Fruit fly (Drosophila melanogaster) whole organism, embryonic: ENCODE measurements around the gene CG43750.
A peak's percentile ranks its signal among the peaks of the same experiment; 100 is the strongest.

Experiments
- CG11247 ChIP-seq: fragments of 200-800 bp; sonication (Bioruptor generic); IDR thresholded peaks from 2 replicates; pipeline ENCODE4 v1.3.6; 2022; ENCODE audit warnings: missing biosample characterization, missing genetic modification characterization
- CG11695 ChIP-seq: fragments of 200-800 bp; sonication (Bioruptor generic); IDR thresholded peaks from 3 replicates; pipeline ENCODE4 v1.3.6; 2022; ENCODE audit warnings: missing biosample characterization, missing genetic modification characterization
- CG12744 ChIP-seq: fragments of 200-800 bp; sonication (Bioruptor generic); optimal IDR thresholded peaks from 2 replicates; lab custom pipeline; 2016; ENCODE audit warnings: missing biosample characterization, missing genetic modification characterization
- CG13296 ChIP-seq: fragments of 200-800 bp; sonication (Bioruptor generic); optimal IDR thresholded peaks from 3 replicates; lab custom pipeline; 2018; ENCODE audit warnings: missing biosample characterization, mild to moderate bottlenecking, missing genetic modification characterization
- CG13775 ChIP-seq: fragments of 200-800 bp; sonication (Bioruptor generic); optimal IDR thresholded peaks from 3 replicates; lab custom pipeline; 2017; ENCODE audit warnings: missing biosample characterization, mild to moderate bottlenecking, missing genetic modification characterization
- CG14050 ChIP-seq: fragments of 200-800 bp; sonication (Bioruptor generic); IDR thresholded peaks from 3 replicates; pipeline ENCODE4 v1.3.6; 2022; ENCODE audit warnings: missing biosample characterization, missing genetic modification characterization
- CG15269 ChIP-seq: fragments of 200-800 bp; sonication (Bioruptor generic); optimal IDR thresholded peaks from 2 replicates; lab custom pipeline; 2018; ENCODE audit warnings: missing biosample characterization, mild to moderate bottlenecking, missing genetic modification characterization, moderate library complexity
- CG1602 ChIP-seq: fragments of 200-800 bp; sonication (Bioruptor generic); optimal IDR thresholded peaks from 3 replicates; lab custom pipeline; 2016; ENCODE audit warnings: missing biosample characterization, missing genetic modification characterization
- CG17802 ChIP-seq: fragments of 200-800 bp; sonication (Bioruptor generic); optimal IDR thresholded peaks from 2 replicates; lab custom pipeline; 2018; ENCODE audit warnings: missing biosample characterization, mild to moderate bottlenecking, missing genetic modification characterization, moderate library complexity
- CG30431 ChIP-seq: fragments of 200-800 bp; sonication (Bioruptor generic); optimal IDR thresholded peaks from 2 replicates; lab custom pipeline; 2017; ENCODE audit warnings: missing biosample characterization, missing genetic modification characterization
- CG31224 ChIP-seq: fragments of 200-800 bp; sonication (Bioruptor generic); IDR thresholded peaks from 2 replicates; pipeline ENCODE4 v1.3.6; 2022; ENCODE audit warnings: missing biosample characterization, missing genetic modification characterization
- CG3847 ChIP-seq: fragments of 200-800 bp; sonication (Bioruptor generic); IDR thresholded peaks from 2 replicates; pipeline ENCODE4 v1.3.6; 2022; ENCODE audit warnings: missing biosample characterization, missing genetic modification characterization
- CG6689 ChIP-seq: fragments of 200-800 bp; sonication (Bioruptor generic); IDR thresholded peaks from 2 replicates; pipeline ENCODE4 v1.3.6; 2022; ENCODE audit warnings: missing biosample characterization, missing genetic modification characterization
- CG7839 ChIP-seq: fragments of 200-800 bp; sonication (Bioruptor generic); optimal IDR thresholded peaks from 3 replicates; lab custom pipeline; 2018; ENCODE audit warnings: missing biosample characterization, mild to moderate bottlenecking, missing genetic modification characterization, moderate library complexity
- CG7963 ChIP-seq: fragments of 200-800 bp; sonication (Bioruptor generic); IDR thresholded peaks from 3 replicates; pipeline ENCODE4 v1.3.6; 2022; ENCODE audit warnings: missing biosample characterization, missing genetic modification characterization; ENCODE audit not compliant: partially characterized antibody
- D ChIP-seq, 2 experiments: fragments of 200-800 bp in 1 of 2; fragments of >200 bp in 1 of 2; sonication (Bioruptor generic) in 1 of 2; optimal IDR thresholded peaks; 2 replicates in 1 of 2; 3 replicates in 1 of 2; lab custom pipeline; 2017; ENCODE audit warnings: mild to moderate bottlenecking in 1 of 2, missing biosample characterization in 1 of 2, missing genetic modification characterization in 1 of 2, missing genetic modification reagents in 1 of 2
- Deaf1 ChIP-seq: fragments of 200-800 bp; optimal IDR thresholded peaks from 3 replicates; lab custom pipeline; 2019; ENCODE audit warnings: missing biosample characterization, mild to moderate bottlenecking, missing genetic modification characterization, moderate library complexity
- E2f2 ChIP-seq: fragments of 200-800 bp; sonication (Bioruptor generic); IDR thresholded peaks from 2 replicates; pipeline ENCODE4 v1.3.6; 2022; ENCODE audit warnings: missing biosample characterization, missing genetic modification characterization
- Hand ChIP-seq: fragments of 200-800 bp; sonication (Bioruptor generic); optimal IDR thresholded peaks from 2 replicates; lab custom pipeline; 2017; ENCODE audit warnings: mild to moderate bottlenecking, missing biosample characterization, missing genetic modification reagents, missing genetic modification characterization
- NfI ChIP-seq: fragments of 200-800 bp; sonication (Bioruptor generic); optimal IDR thresholded peaks from 3 replicates; lab custom pipeline; 2018; ENCODE audit warnings: missing biosample characterization, mild to moderate bottlenecking, missing genetic modification characterization, moderate library complexity
- Oli ChIP-seq: fragments of 200-800 bp; sonication (Bioruptor generic); optimal IDR thresholded peaks from 2 replicates; lab custom pipeline; 2018; ENCODE audit warnings: missing biosample characterization, mild to moderate bottlenecking, missing genetic modification characterization, moderate library complexity
- Pdp1 ChIP-seq, 2 experiments: fragments of 200-800 bp; sonication (Bioruptor generic); optimal IDR thresholded peaks; 3 replicates each; lab custom pipeline; 2016; ENCODE audit warnings: missing biosample characterization in 2 of 2, missing genetic modification characterization in 2 of 2, mild to moderate bottlenecking in 1 of 2, moderate library complexity in 1 of 2
- Spps ChIP-seq: fragments of 200-800 bp; sonication (Bioruptor generic); optimal IDR thresholded peaks from 2 replicates; lab custom pipeline; 2018; ENCODE audit warnings: missing biosample characterization, mild to moderate bottlenecking, missing genetic modification characterization
- Stat92E ChIP-seq, 3 experiments: fragments of >200 bp in 2 of 3; fragments of 200-800 bp in 1 of 3; sonication (Bioruptor generic) in 1 of 3; optimal IDR thresholded peaks; 2 replicates each; lab custom pipeline; 2017 to 2019; ENCODE audit warnings: missing biosample characterization in 3 of 3, missing genetic modification characterization in 3 of 3, mild to moderate bottlenecking in 1 of 3, moderate library complexity in 1 of 3
- Xbp1 ChIP-seq: fragments of 200-800 bp; sonication (Bioruptor generic); optimal IDR thresholded peaks from 3 replicates; lab custom pipeline; 2016; ENCODE audit warnings: missing biosample characterization, mild to moderate bottlenecking, missing genetic modification characterization
- abd-A ChIP-seq: fragments of 200-800 bp; sonication (Bioruptor generic); optimal IDR thresholded peaks from 3 replicates; lab custom pipeline; 2019; ENCODE audit warnings: missing biosample characterization, mild to moderate bottlenecking, missing genetic modification characterization, moderate library complexity
- ap ChIP-seq: fragments of 200-800 bp; sonication (Bioruptor generic); IDR thresholded peaks from 2 replicates; pipeline ENCODE4 v1.3.6; 2022; ENCODE audit warnings: missing biosample characterization, missing genetic modification characterization
- az2 ChIP-seq: fragments of 200-800 bp; sonication (Bioruptor generic); optimal IDR thresholded peaks from 3 replicates; lab custom pipeline; 2016; ENCODE audit warnings: missing biosample characterization, missing genetic modification characterization
- ewg ChIP-seq: fragments of 200-800 bp; sonication (Bioruptor generic); optimal IDR thresholded peaks from 3 replicates; lab custom pipeline; 2017; ENCODE audit warnings: mild to moderate bottlenecking, missing biosample characterization, missing genetic modification reagents, missing genetic modification characterization
- ftz-f1 ChIP-seq: fragments of 200-800 bp; sonication (Bioruptor generic); optimal IDR thresholded peaks from 2 replicates; lab custom pipeline; 2016; ENCODE audit warnings: missing biosample characterization, missing genetic modification characterization
- hbn ChIP-seq: fragments of 200-800 bp; sonication (Bioruptor generic); IDR thresholded peaks from 2 replicates; pipeline ENCODE4 v1.3.6; 2022; ENCODE audit warnings: missing biosample characterization, missing genetic modification characterization; ENCODE audit not compliant: partially characterized antibody
- peb ChIP-seq: fragments of 200-800 bp; sonication (Bioruptor generic); IDR thresholded peaks from 2 replicates; pipeline ENCODE4 v1.3.6; 2022; ENCODE audit warnings: missing biosample characterization, missing genetic modification characterization
- sd ChIP-seq: fragments of 200-800 bp; sonication (Bioruptor generic); optimal IDR thresholded peaks from 3 replicates; lab custom pipeline; 2018; ENCODE audit warnings: missing biosample characterization, mild to moderate bottlenecking, missing genetic modification characterization, moderate library complexity
- sisA ChIP-seq: fragments of 200-800 bp; sonication (Bioruptor generic); IDR thresholded peaks from 2 replicates; pipeline ENCODE4 v1.3.6; 2022; ENCODE audit warnings: missing biosample characterization, missing genetic modification characterization
- ssp ChIP-seq: fragments of 200-800 bp; sonication (Bioruptor generic); IDR thresholded peaks from 2 replicates; pipeline ENCODE4 v1.3.6; 2022; ENCODE audit warnings: missing biosample characterization, missing genetic modification characterization
- tx ChIP-seq: fragments of 200-800 bp; sonication (Bioruptor generic); optimal IDR thresholded peaks from 2 replicates; lab custom pipeline; 2016; ENCODE audit warnings: missing biosample characterization, missing genetic modification characterization

Gene CG43750

DNA sequence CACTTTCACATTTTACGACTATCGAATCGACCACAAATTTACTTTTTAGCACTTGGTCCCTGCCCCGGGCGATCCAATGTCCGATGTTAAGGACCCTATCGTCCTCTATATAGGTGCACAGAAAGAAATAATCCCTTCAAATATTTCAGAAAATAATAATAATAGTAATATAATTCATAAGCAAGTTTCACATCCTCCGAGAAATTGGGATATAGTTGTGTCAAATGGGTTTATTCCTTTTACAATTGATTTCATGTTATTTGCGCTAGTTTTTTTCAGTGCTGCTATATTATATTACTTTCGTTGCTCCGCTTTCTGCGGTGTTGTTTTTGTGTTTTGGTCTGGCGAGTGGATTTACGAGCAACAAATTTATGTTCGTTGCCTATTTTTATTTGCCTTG, 42.0 kb downstream of the CG43750 start (continued):
- TF ChIP-seq Hand (GFP tag; lab: Kevin White, UChicago) (peak; percentile 72), CG13296 (peak; percentile 41), CG11695 (GFP tag; lab: Robert Waterston, UW) (0 out of 3 replicates have a peak, but pooled peaks have one; percentile 41), sd (tag; lab: Kevin White, UChicago) (no peak), Oli (tag; lab: Kevin White, UChicago) (peak; percentile 12), CG11247 (GFP tag; lab: Robert Waterston, UW) (no peak), CG6689 (no peak), abd-A (tag; lab: Kevin White, UChicago) (peak; percentile 75), CG17802 (tag; lab: Kevin White, UChicago) (no peak), Spps (tag; lab: Kevin White, UChicago) (no peak), E2f2 (GFP tag; lab: Robert Waterston, UW) (peak; percentile 29; the same call in 1 of the 2 replicates), D (optimal IDR thresholded peaks at IDR 0.05; lab: Kevin White, UChicago) (no peak), D (GFP tag; optimal IDR thresholded peaks at IDR 0.05; lab: Kevin White, UChicago) (no peak), CG7963 (no peak), CG31224 (GFP tag; lab: Robert Waterston, UW) (no peak), NfI (GFP tag; lab: Kevin White, UChicago) (peak; percentile 42), hbn (GFP tag; lab: Robert Waterston, UW) (no peak), CG3847 (GFP tag; lab: Robert Waterston, UW) (peak; percentile 53), ftz-f1 (GFP tag; lab: Kevin White, UChicago) (no peak), Pdp1 (GFP tag; optimal IDR thresholded peaks at IDR 0.05; lab: Kevin White, UChicago) (no peak), Stat92E (GFP tag; optimal IDR thresholded peaks at IDR 0.05; lab: Kevin White, UChicago) (no peak), CG14050 (peak; percentile 22; the same call in 1 of the 3 replicates), CG15269 (tag; lab: Kevin White, UChicago) (peak; percentile 57), ap (GFP tag; lab: Robert Waterston, UW) (no peak), ssp (GFP tag; lab: Robert Waterston, UW) (no peak), CG7839 (tag; lab: Kevin White, UChicago) (peak; percentile 60), CG13775 (GFP tag; lab: Kevin White, UChicago) (peak; percentile 33), Xbp1 (GFP tag; lab: Kevin White, UChicago) (peak; percentile 17), CG1602 (GFP tag; lab: Kevin White, UChicago) (no peak), az2 (GFP tag; lab: Kevin White, UChicago) (peak; percentile 6), CG12744 (GFP tag; lab: Kevin White, UChicago) (no peak), sisA (GFP tag; lab: Robert Waterston, UW) (no peak), tx (GFP tag; lab: Kevin White, UChicago) (no peak), CG30431 (no peak), ewg (GFP tag; lab: Kevin White, UChicago) (no peak), peb (GFP tag; lab: Robert Waterston, UW) (no peak), Deaf1 (tag; lab: Kevin White, UChicago) (peak; percentile 30)
